Fruit fly (Drosophila melanogaster) Kc167 (cell line): ENCODE measurements around the gene CG13994.

Experiments
- Myc ChIP-seq: fragments of >200 bp; optimal IDR thresholded peaks from 2 replicates; lab custom pipeline; 2017; ENCODE audit warnings: missing external identifiers
- Sin3A ChIP-seq: fragments of >200 bp; optimal IDR thresholded peaks from 2 replicates; lab custom pipeline; 2018; ENCODE audit warnings: missing external identifiers
- h ChIP-seq: fragments of >200 bp; optimal IDR thresholded peaks from 3 replicates; lab custom pipeline; 2018; ENCODE audit warnings: missing external identifiers
- insv ChIP-seq: fragments of >200 bp; optimal IDR thresholded peaks from 3 replicates; lab custom pipeline; 2018; ENCODE audit warnings: missing external identifiers
- psq ChIP-seq: fragments of >200 bp; optimal IDR thresholded peaks from 2 replicates; lab custom pipeline; 2017; ENCODE audit warnings: missing external identifiers
- ttk ChIP-seq: sonication (Bioruptor generic); optimal IDR thresholded peaks from 2 replicates; lab custom pipeline; 2017; ENCODE audit warnings: missing external identifiers

- TF ChIP-seq ttk (lab: Kevin White, UChicago) (no peak), psq (lab: Kevin White, UChicago) (no peak), Sin3A (lab: Kevin White, UChicago) (no peak), insv (lab: Kevin White, UChicago) (no peak), h (lab: Kevin White, UChicago) (no peak), Myc (no peak)
Measured at dm6 chr2L:6075345-6075744, 12.6 kb downstream of the CG13994 start.
